Worm (Caenorhabditis elegans): Measurements from ENCODE around the gene srx-47.

ce11 chrV:9376417-9376816, 26.6 kb downstream of the srx-47 start, which contains the start of gene E02C12.19:
- TF ChIP-seq him-1 (tag; optimal IDR thresholded peaks at IDR 0.05) (no peak), W03F9.2 (tag; optimal IDR thresholded peaks at IDR 0.05) (no peak), dao-5 (tag; optimal IDR thresholded peaks at IDR 0.05) (no peak)
